Worm (Caenorhabditis elegans) whole organism, L3 larva: ENCODE data around the gene mig-21.

Experiments used
- ZK546.5 ChIP-seq: sonication (generic microtip); optimal IDR thresholded peaks from 2 replicates; lab custom pipeline; 2017; ENCODE audit warnings: missing biosample characterization, missing genetic modification characterization
- aly-2 ChIP-seq: fragments of 150-350 bp; optimal IDR thresholded peaks from 2 replicates; lab custom pipeline; 2014; ENCODE audit warnings: missing biosample characterization, missing genetic modification characterization
- ama-1 ChIP-seq: fragments of 150-350 bp; optimal IDR thresholded peaks from 2 replicates; lab custom pipeline; 2018
- ceh-82 ChIP-seq: fragments of 150-350 bp; optimal IDR thresholded peaks from 2 replicates; lab custom pipeline; 2014; ENCODE audit warnings: missing biosample characterization, missing genetic modification characterization
- ceh-9 ChIP-seq: sonication (generic microtip); optimal IDR thresholded peaks from 2 replicates; lab custom pipeline; 2018; ENCODE audit warnings: missing biosample characterization, missing genetic modification characterization
- egl-27 ChIP-seq: sonication (generic microtip); optimal IDR thresholded peaks from 4 replicates; lab custom pipeline; 2017; ENCODE audit warnings: missing biosample characterization, missing genetic modification reagents, missing genetic modification characterization
- elt-1 ChIP-seq: fragments of 150-350 bp; optimal IDR thresholded peaks from 2 replicates; lab custom pipeline; 2014; ENCODE audit warnings: missing biosample characterization, missing genetic modification characterization
- elt-3 ChIP-seq, 3 experiments: fragments of 150-350 bp in 1 of 3; sonication (generic microtip) in 2 of 3; optimal IDR thresholded peaks; 2 replicates in 2 of 3; 4 replicates in 1 of 3; lab custom pipeline; 2014 to 2017; ENCODE audit warnings: missing biosample characterization in 3 of 3, missing genetic modification characterization in 3 of 3
- jun-1 ChIP-seq: fragments of 150-350 bp; optimal IDR thresholded peaks from 2 replicates; lab custom pipeline; 2014; ENCODE audit warnings: missing biosample characterization, missing genetic modification reagents, missing genetic modification characterization
- nfya-1 ChIP-seq: sonication (generic microtip); optimal IDR thresholded peaks from 2 replicates; lab custom pipeline; 2017; ENCODE audit warnings: missing genetic modification characterization, mild to moderate bottlenecking, missing compliant biosample characterization, antibody characterized with exemption, moderate library complexity; ENCODE audit not compliant: insufficient read depth
- nhr-11 ChIP-seq: fragments of 150-350 bp; optimal IDR thresholded peaks from 2 replicates; lab custom pipeline; 2014; ENCODE audit warnings: missing biosample characterization, missing genetic modification characterization
- nhr-237 ChIP-seq: fragments of 150-350 bp; optimal IDR thresholded peaks from 2 replicates; lab custom pipeline; 2014; ENCODE audit warnings: missing biosample characterization, missing genetic modification characterization
- nhr-43 ChIP-seq: sonication (generic microtip); optimal IDR thresholded peaks from 2 replicates; lab custom pipeline; 2016; ENCODE audit warnings: mild to moderate bottlenecking, missing genetic modification characterization, missing compliant biosample characterization; ENCODE audit not compliant: poor library complexity, severe bottlenecking
- unc-39 ChIP-seq: sonication (generic microtip); optimal IDR thresholded peaks from 4 replicates; lab custom pipeline; 2017; ENCODE audit warnings: missing biosample characterization, missing genetic modification characterization

DNA sequence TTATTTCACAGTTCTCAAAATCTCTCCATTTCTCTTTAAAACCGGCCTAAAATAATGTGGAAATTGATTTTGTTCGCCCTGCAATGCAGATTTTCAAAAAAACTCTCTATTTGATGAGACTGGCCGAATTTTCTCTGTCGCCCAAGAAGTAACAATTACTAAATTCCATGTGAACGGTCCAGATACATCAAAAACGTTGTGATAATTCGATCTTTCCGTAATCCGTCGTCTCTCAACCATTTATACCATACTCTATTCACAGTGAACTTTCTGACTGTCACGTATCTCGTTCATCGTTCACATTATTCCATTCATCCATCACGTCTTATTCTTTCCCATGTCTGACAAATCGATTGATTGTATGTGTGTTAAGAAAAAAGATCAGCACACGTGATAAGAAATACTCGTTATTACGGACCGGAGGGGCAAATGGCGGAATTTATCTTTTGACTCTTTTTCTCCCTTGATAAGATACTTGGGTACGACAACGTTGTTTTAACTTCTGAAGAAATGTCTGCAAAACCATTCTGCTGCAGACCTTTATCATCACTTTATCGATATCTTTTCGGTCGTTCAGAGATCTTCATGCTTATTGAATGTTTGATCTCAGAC lies 43.0 kb upstream of the mig-21 start:
- TF ChIP-seq elt-1, result no peak
- TF ChIP-seq jun-1 (tag; lab: Kevin White, UChicago), result no peak
- no peak for TF ChIP-seq nhr-237 (tag; lab: Kevin White, UChicago)
- TF ChIP-seq elt-3 (tag; optimal IDR thresholded peaks at IDR 0.05; lab: Kevin White, UChicago), result peak in 2 of 3 experiments; percentile 89 to 92
- TF ChIP-seq egl-27 (tag; lab: Kevin White, UChicago), result no peak
- peak; percentile 92 for TF ChIP-seq nhr-43 (tag; lab: Kevin White, UChicago)
- no peak for TF ChIP-seq ceh-9
- no peak for TF ChIP-seq ceh-82
- peak; percentile 66 for TF ChIP-seq ama-1 (lab: Kevin White, UChicago)
- no peak for TF ChIP-seq nfya-1 (tag; lab: Kevin White, UChicago)
- TF ChIP-seq nhr-11, result no peak
- TF ChIP-seq ZK546.5 (tag; lab: Kevin White, UChicago), result no peak
- TF ChIP-seq aly-2 (tag; lab: Kevin White, UChicago), result no peak
- no peak for TF ChIP-seq unc-39 (tag; lab: Kevin White, UChicago)
